Worm (Caenorhabditis elegans) whole organism, L2 larva: ENCODE data around the gene dcaf-1.

Experiments
- elt-3 ChIP-seq: sonication (generic microtip); optimal IDR thresholded peaks from 2 replicates; lab custom pipeline; 2017; ENCODE audit warnings: missing biosample characterization, missing genetic modification characterization
- fos-1 ChIP-seq: fragments of 150-350 bp; optimal IDR thresholded peaks from 2 replicates; lab custom pipeline; 2014; ENCODE audit warnings: missing biosample characterization, missing genetic modification characterization
- nhr-21 ChIP-seq: fragments of 150-350 bp; optimal IDR thresholded peaks from 2 replicates; lab custom pipeline; 2014; ENCODE audit warnings: missing biosample characterization, missing genetic modification characterization
- nhr-25 ChIP-seq: fragments of 150-350 bp; sonication (generic microtip); optimal IDR thresholded peaks from 3 replicates; lab custom pipeline; 2014; ENCODE audit warnings: missing biosample characterization, missing genetic modification characterization
- skn-1 ChIP-seq: sonication (generic microtip); optimal IDR thresholded peaks from 2 replicates; lab custom pipeline; 2017; ENCODE audit warnings: missing biosample characterization, missing genetic modification characterization
- snpc-4 ChIP-seq: fragments of 150-350 bp; optimal IDR thresholded peaks from 2 replicates; lab custom pipeline; 2014; ENCODE audit warnings: missing biosample characterization, missing genetic modification characterization
- unc-39 ChIP-seq: fragments of 150-350 bp; optimal IDR thresholded peaks from 2 replicates; lab custom pipeline; 2014; ENCODE audit warnings: missing biosample characterization, missing genetic modification characterization

- TF ChIP-seq nhr-25 (tag; lab: Kevin White, UChicago) (no peak), unc-39 (tag; lab: Kevin White, UChicago) (no peak), nhr-21 (tag; lab: Kevin White, UChicago) (no peak), skn-1 (tag; lab: Kevin White, UChicago) (no peak), elt-3 (tag; lab: Kevin White, UChicago) (no peak), snpc-4 (tag; lab: Kevin White, UChicago) (no peak), fos-1 (tag; lab: Kevin White, UChicago) (no peak)
Measured at ce11 chrIV:9709887-9710286, 3.4 kb upstream of the dcaf-1 start, which contains the start of gene nhr-38.
